Fruit fly (Drosophila melanogaster): ENCODE measurements around the gene Prosalpha3T.
A peak's percentile ranks its signal among the peaks of the same experiment; 100 is the strongest.

Prosalpha3T gene

dm6 chr3R:31119854-31120423, 3.3 kb downstream of the Prosalpha3T start:
- TF ChIP-seq tai (GFP tag; optimal IDR thresholded peaks at IDR 0.05) = no peak
- peak; percentile 69 for TF ChIP-seq Dfd (GFP tag; optimal IDR thresholded peaks at IDR 0.05)

dm6 chr3R:31109126-31109525, 14.1 kb downstream of the Prosalpha3T start, which contains the start of gene Mayo:
Mayo (minus strand) TSS chr3R:31109191.
- peak; percentile 16 for TF ChIP-seq h (GFP tag; optimal IDR thresholded peaks at IDR 0.05)
- TF ChIP-seq GATAd (GFP tag; optimal IDR thresholded peaks at IDR 0.05) = no peak
- TF ChIP-seq sage (GFP tag; optimal IDR thresholded peaks at IDR 0.05) = no peak

- TF ChIP-seq CrebA (GFP tag; optimal IDR thresholded peaks at IDR 0.05; ENCODE audit: borderline replicate concordance) (no peak), woc (GFP tag; optimal IDR thresholded peaks at IDR 0.05) (no peak), Jra (GFP tag; optimal IDR thresholded peaks at IDR 0.05) (no peak), br (GFP tag; optimal IDR thresholded peaks at IDR 0.05) (no peak), lola (GFP tag; optimal IDR thresholded peaks at IDR 0.05) (no peak), CG32264 (GFP tag; optimal IDR thresholded peaks at IDR 0.05) (no peak), Mio (GFP tag; optimal IDR thresholded peaks at IDR 0.05) (no peak), CG9705 (GFP tag; optimal IDR thresholded peaks at IDR 0.05) (no peak), sage (GFP tag; optimal IDR thresholded peaks at IDR 0.05) (no peak), h (GFP tag; optimal IDR thresholded peaks at IDR 0.05) (no peak)
These were observed 22.1 kb downstream of the Prosalpha3T start, which contains the start of gene CG15553 for dm6 chr3R:31101069-31101468. CG15553 (minus strand) TSS chr3R:31101169.

- TF ChIP-seq dsf (GFP tag; optimal IDR thresholded peaks at IDR 0.05; ENCODE audit: borderline replicate concordance) (no peak), ey (GFP tag; optimal IDR thresholded peaks at IDR 0.05) (no peak), GATAd (GFP tag; optimal IDR thresholded peaks at IDR 0.05) (no peak), Mio (GFP tag; optimal IDR thresholded peaks at IDR 0.05) (no peak), Myc (optimal IDR thresholded peaks at IDR 0.05) (no peak), CrebA (GFP tag; optimal IDR thresholded peaks at IDR 0.05; ENCODE audit: borderline replicate concordance) (no peak), Rel (GFP tag; optimal IDR thresholded peaks at IDR 0.05) (no peak), Rel (tag; optimal IDR thresholded peaks at IDR 0.05) (no peak), Hr78 (GFP tag; optimal IDR thresholded peaks at IDR 0.05) (no peak), dmrt93B (GFP tag; optimal IDR thresholded peaks at IDR 0.05) (no peak), OdsH (GFP tag; optimal IDR thresholded peaks at IDR 0.05) (no peak), jim (GFP tag; optimal IDR thresholded peaks at IDR 0.05) (no peak), psq (GFP tag; optimal IDR thresholded peaks at IDR 0.05) (no peak), br (GFP tag; optimal IDR thresholded peaks at IDR 0.05) (no peak), lola (GFP tag; optimal IDR thresholded peaks at IDR 0.05) (no peak), Hr83 (GFP tag; optimal IDR thresholded peaks at IDR 0.05; ENCODE audit: poor library complexity, severe bottlenecking) (no peak), N (GFP tag; optimal IDR thresholded peaks at IDR 0.05) (no peak), sv (GFP tag; optimal IDR thresholded peaks at IDR 0.05) (no peak), Abd-B (GFP tag; optimal IDR thresholded peaks at IDR 0.05) (no peak), usp (GFP tag; optimal IDR thresholded peaks at IDR 0.05) (no peak)
These were observed 26.0 kb downstream of the Prosalpha3T start, which contains the start of gene CG11317 for dm6 chr3R:31097221-31097620. CG11317 (minus strand) TSS chr3R:31097321.

dm6 chr3R:31089985-31090384, 33.2 kb downstream of the Prosalpha3T start:
- TF ChIP-seq dsf (GFP tag; optimal IDR thresholded peaks at IDR 0.05; ENCODE audit: borderline replicate concordance) (no peak), woc (GFP tag; optimal IDR thresholded peaks at IDR 0.05) (no peak), usp (GFP tag; optimal IDR thresholded peaks at IDR 0.05) (no peak), Rel (GFP tag; optimal IDR thresholded peaks at IDR 0.05) (no peak), Rel (tag; optimal IDR thresholded peaks at IDR 0.05) (no peak), OdsH (GFP tag; optimal IDR thresholded peaks at IDR 0.05) (no peak), Mio (GFP tag; optimal IDR thresholded peaks at IDR 0.05) (no peak), Dif (GFP tag; optimal IDR thresholded peaks at IDR 0.05; ENCODE audit: partially characterized antibody) (no peak), Abd-B (GFP tag; optimal IDR thresholded peaks at IDR 0.05) (no peak), pan (optimal IDR thresholded peaks at IDR 0.05) (no peak), h (GFP tag; optimal IDR thresholded peaks at IDR 0.05) (no peak), GATAd (GFP tag; optimal IDR thresholded peaks at IDR 0.05) (no peak)

dm6 chr3R:31086394-31086793, 36.8 kb downstream of the Prosalpha3T start:
- TF ChIP-seq Hr78 (GFP tag; optimal IDR thresholded peaks at IDR 0.05) (no peak), CG9705 (GFP tag; optimal IDR thresholded peaks at IDR 0.05) (no peak), Dif (GFP tag; optimal IDR thresholded peaks at IDR 0.05; ENCODE audit: partially characterized antibody) (peak; percentile 69), Jra (GFP tag; optimal IDR thresholded peaks at IDR 0.05) (no peak), Abd-B (GFP tag; optimal IDR thresholded peaks at IDR 0.05) (peak; percentile 21), dmrt93B (GFP tag; optimal IDR thresholded peaks at IDR 0.05) (no peak), CG32264 (GFP tag; optimal IDR thresholded peaks at IDR 0.05) (no peak), Rel (GFP tag; optimal IDR thresholded peaks at IDR 0.05) (no peak), Rel (tag; optimal IDR thresholded peaks at IDR 0.05) (no peak), pan (optimal IDR thresholded peaks at IDR 0.05) (no peak), foxo (GFP tag; optimal IDR thresholded peaks at IDR 0.05) (no peak), dsf (GFP tag; optimal IDR thresholded peaks at IDR 0.05; ENCODE audit: borderline replicate concordance) (no peak), lola (GFP tag; optimal IDR thresholded peaks at IDR 0.05) (no peak), sage (GFP tag; optimal IDR thresholded peaks at IDR 0.05) (no peak), N (GFP tag; optimal IDR thresholded peaks at IDR 0.05) (peak; percentile 74), jim (GFP tag; optimal IDR thresholded peaks at IDR 0.05) (no peak), dl (GFP tag; optimal IDR thresholded peaks at IDR 0.05; ENCODE audit: insufficient read depth in 1 of 2, partially characterized antibody in 2 of 2) (no peak), woc (GFP tag; optimal IDR thresholded peaks at IDR 0.05) (no peak), br (GFP tag; optimal IDR thresholded peaks at IDR 0.05) (no peak), Hr83 (GFP tag; optimal IDR thresholded peaks at IDR 0.05; ENCODE audit: poor library complexity, severe bottlenecking) (no peak), Dfd (GFP tag; optimal IDR thresholded peaks at IDR 0.05) (no peak), Myc (optimal IDR thresholded peaks at IDR 0.05) (peak; percentile 79), usp (GFP tag; optimal IDR thresholded peaks at IDR 0.05) (no peak), Vsx2 (GFP tag; optimal IDR thresholded peaks at IDR 0.05; ENCODE audit: partially characterized antibody) (peak; percentile 67), ey (GFP tag; optimal IDR thresholded peaks at IDR 0.05) (no peak)
